Fruit fly (Drosophila melanogaster): ENCODE data around the gene Hpf1.
A peak's percentile ranks its signal among the peaks of the same experiment; 100 is the strongest.

Gene Hpf1

DNA sequence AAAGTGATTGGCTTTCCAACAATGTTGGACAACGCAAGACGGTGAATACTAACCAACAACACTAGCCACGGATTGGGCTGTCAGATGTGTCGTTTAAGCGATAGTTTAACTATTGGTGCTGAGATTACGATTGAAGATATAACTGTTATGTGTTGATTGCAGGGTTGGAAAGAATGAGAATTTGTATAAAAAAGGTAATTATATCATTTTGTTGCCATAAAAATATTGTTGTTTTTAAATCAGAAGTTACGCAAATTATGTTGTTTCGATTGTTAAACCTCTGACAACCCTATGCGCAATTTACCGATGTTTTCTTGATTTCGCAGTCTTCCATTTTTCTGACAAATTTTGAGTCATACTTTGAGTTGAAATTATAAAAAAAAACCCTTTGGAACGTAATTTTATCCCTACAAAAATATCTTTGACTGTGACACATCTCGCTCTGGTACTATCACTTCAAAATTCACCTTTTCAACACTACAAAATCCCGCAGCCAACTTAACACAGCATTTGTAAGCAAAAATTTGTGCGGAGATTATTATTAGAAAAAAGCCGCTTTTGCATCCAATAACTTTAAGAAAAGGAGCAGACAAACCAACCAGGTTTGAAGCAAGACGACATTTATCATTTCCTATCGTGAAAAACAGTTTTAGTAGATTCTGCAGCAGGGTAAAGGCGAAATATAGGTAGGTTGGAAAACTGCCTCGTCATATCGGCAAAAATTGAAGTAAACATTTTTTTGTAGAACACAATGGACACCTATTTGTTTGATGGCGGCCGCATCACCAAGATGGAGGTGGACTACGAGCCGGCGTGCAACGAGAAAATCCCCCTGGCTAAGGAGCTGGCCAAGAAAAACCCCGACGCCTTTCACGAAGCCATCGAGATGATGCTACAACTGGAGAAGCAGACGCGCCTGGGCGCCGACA lies 2.4 kb upstream of the Hpf1 start, which contains the start of the genes Hat1 and Rpn5 (continued):
- TF ChIP-seq pb (GFP tag; optimal IDR thresholded peaks at IDR 0.05) (peak; percentile 78), Neu2 (GFP tag; optimal IDR thresholded peaks at IDR 0.05; ENCODE audit: borderline replicate concordance) (peak; percentile 74), pho (GFP tag; optimal IDR thresholded peaks at IDR 0.05) (peak; percentile 95), Ptx1 (GFP tag; IDR thresholded peaks at IDR 0.05) (peak; percentile 69), Xrp1 (GFP tag; IDR thresholded peaks at IDR 0.05) (peak; percentile 70; the same call in 1 of the 2 replicates), insv (GFP tag; optimal IDR thresholded peaks at IDR 0.05) (peak in 1 of 2 experiments; percentile 53), H2.0 (GFP tag; IDR thresholded peaks at IDR 0.05) (peak; percentile 59), gce (GFP tag; IDR thresholded peaks at IDR 0.05) (peak; percentile 49; the same call in 1 of the 3 replicates), CG1233 (GFP tag; optimal IDR thresholded peaks at IDR 0.05) (peak; percentile 65), CG1603 (tag; optimal IDR thresholded peaks at IDR 0.05) (peak; percentile 65), Dref (GFP tag; IDR thresholded peaks at IDR 0.05) (peak; percentile 30; the same call in 1 of the 2 replicates), danr (GFP tag; IDR thresholded peaks at IDR 0.05) (peak; percentile 60; the same call in 1 of the 2 replicates), otp (GFP tag; IDR thresholded peaks at IDR 0.05) (0 out of 3 replicates have a peak, but pooled peaks have one; percentile 9), CG13775 (GFP tag; optimal IDR thresholded peaks at IDR 0.05) (peak; percentile 93), oc (tag; optimal IDR thresholded peaks at IDR 0.05) (peak; percentile 0), vvl (GFP tag; IDR thresholded peaks at IDR 0.05) (peak; percentile 59; the same call in 1 of the 2 replicates), chinmo (GFP tag; IDR thresholded peaks at IDR 0.05; ENCODE audit: partially characterized antibody) (no peak), CG10431 (GFP tag; optimal IDR thresholded peaks at IDR 0.05) (peak; percentile 48), CG2129 (GFP tag; IDR thresholded peaks at IDR 0.05; ENCODE audit: partially characterized antibody) (peak; percentile 52), CG14441 (GFP tag; IDR thresholded peaks at IDR 0.05) (peak; percentile 70; the same call in 1 of the 2 replicates), Asciz (GFP tag; optimal IDR thresholded peaks at IDR 0.05) (no peak), hb (GFP tag; IDR thresholded peaks at IDR 0.05; ENCODE audit: partially characterized antibody) (peak; percentile 63; the same call in 2 of the 3 replicates), gem (tag; optimal IDR thresholded peaks at IDR 0.05) (peak; percentile 78), CG16863 (GFP tag; optimal IDR thresholded peaks at IDR 0.05) (peak; percentile 92), Ets65A (GFP tag) (peak; percentile 99), exex (tag; optimal IDR thresholded peaks at IDR 0.05) (peak; percentile 32), cad (GFP tag; optimal IDR thresholded peaks at IDR 0.05) (no peak), MTF-1 (GFP tag; optimal IDR thresholded peaks at IDR 0.05; ENCODE audit: borderline replicate concordance) (no peak), CG12769 (tag; optimal IDR thresholded peaks at IDR 0.05) (no peak), MBD-R2 (GFP tag; IDR thresholded peaks at IDR 0.05) (peak; percentile 85), CG4282 (GFP tag; optimal IDR thresholded peaks at IDR 0.05) (peak; percentile 91), CG6272 (GFP tag; IDR thresholded peaks at IDR 0.05) (peak; percentile 49), CG9797 (GFP tag; optimal IDR thresholded peaks at IDR 0.05) (peak; percentile 41), CG11504 (tag; optimal IDR thresholded peaks at IDR 0.05) (peak; percentile 78), CG31365 (tag; optimal IDR thresholded peaks at IDR 0.05) (no peak), gcm (GFP tag; optimal IDR thresholded peaks at IDR 0.05) (peak; percentile 0), wdn (GFP tag; IDR thresholded peaks at IDR 0.05) (no peak), zf30C (GFP tag; optimal IDR thresholded peaks at IDR 0.05) (no peak), Nf-YC (tag; optimal IDR thresholded peaks at IDR 0.05) (peak; percentile 69), prd (optimal IDR thresholded peaks at IDR 0.05) (no peak), prd (GFP tag; IDR thresholded peaks at IDR 0.05) (peak; percentile 79; the same call in 2 of the 3 replicates), CG18619 (GFP tag; optimal IDR thresholded peaks at IDR 0.05) (peak; percentile 81), ab (GFP tag; optimal IDR thresholded peaks at IDR 0.05) (peak; percentile 82), sc (optimal IDR thresholded peaks at IDR 0.05) (no peak), sc (GFP tag; optimal IDR thresholded peaks at IDR 0.05) (peak; percentile 63), tgo (GFP tag; IDR thresholded peaks at IDR 0.05) (peak; percentile 70), HLHmδ (GFP tag; optimal IDR thresholded peaks at IDR 0.05) (no peak), ci (GFP tag; IDR thresholded peaks at IDR 0.05) (peak; percentile 45; the same call in 2 of the 3 replicates)

Measured in whole organism, embryonic.